Worm (Caenorhabditis elegans) whole organism, L1 larva: Measurements from ENCODE around the gene K06A9.2.

ENCODE experiments used
- C16A3.4 ChIP-seq: fragments of 150-350 bp; optimal IDR thresholded peaks from 2 replicates; lab custom pipeline; 2014; ENCODE audit warnings: missing biosample characterization, missing genetic modification characterization
- C34B4.2 ChIP-seq: sonication (generic microtip); optimal IDR thresholded peaks from 2 replicates; lab custom pipeline; 2017; ENCODE audit warnings: mild to moderate bottlenecking, missing genetic modification characterization, missing compliant biosample characterization
- F16B12.6 ChIP-seq: fragments of 150-350 bp; optimal IDR thresholded peaks from 2 replicates; lab custom pipeline; 2014; ENCODE audit warnings: missing biosample characterization, missing genetic modification characterization
- ama-1 ChIP-seq: fragments of 150-350 bp; optimal IDR thresholded peaks from 2 replicates; lab custom pipeline; 2014
- ceh-8 ChIP-seq: fragments of 200-800 bp; sonication (Bioruptor generic); optimal IDR thresholded peaks from 2 replicates; lab custom pipeline; 2018; ENCODE audit warnings: mild to moderate bottlenecking, missing genetic modification characterization, moderate library complexity, missing compliant biosample characterization
- ceh-82 ChIP-seq, 3 experiments: fragments of 150-350 bp in 1 of 3; sonication (generic microtip) in 2 of 3; optimal IDR thresholded peaks; 2 replicates each; lab custom pipeline; 2014 to 2017; ENCODE audit warnings: missing biosample characterization in 3 of 3, missing genetic modification characterization in 3 of 3
- ces-1 ChIP-seq: fragments of 150-350 bp; optimal IDR thresholded peaks from 2 replicates; lab custom pipeline; 2014; ENCODE audit warnings: missing biosample characterization, missing genetic modification reagents, missing genetic modification characterization
- dpl-1 ChIP-seq, 3 experiments: fragments of 150-350 bp in 2 of 3; sonication (generic microtip) in 1 of 3; optimal IDR thresholded peaks; 2 replicates each; lab custom pipeline; 2014 to 2017; ENCODE audit warnings: missing biosample characterization in 3 of 3, missing genetic modification characterization in 3 of 3, missing genetic modification reagents in 3 of 3
- dsc-1 ChIP-seq: sonication (generic microtip); optimal IDR thresholded peaks from 2 replicates; lab custom pipeline; 2016; ENCODE audit warnings: mild to moderate bottlenecking, missing genetic modification characterization, missing compliant biosample characterization
- efl-1 ChIP-seq, 4 experiments: fragments of 150-350 bp; optimal IDR thresholded peaks in 3 of 4; peaks in 1 of 4; 1 replicate in 1 of 4; 2 replicates in 3 of 4; lab custom pipeline; 2014; ENCODE audit warnings: missing biosample characterization in 2 of 4, missing genetic modification characterization in 2 of 4, missing genetic modification reagents in 2 of 4
- egl-13 ChIP-seq: sonication (generic microtip); optimal IDR thresholded peaks from 2 replicates; lab custom pipeline; 2016; ENCODE audit warnings: missing genotype, missing genetic modification reagents, missing genetic modification characterization, missing compliant biosample characterization
- elt-2 ChIP-seq: sonication (generic microtip); optimal IDR thresholded peaks from 2 replicates; lab custom pipeline; 2016; ENCODE audit warnings: missing genetic modification characterization, mild to moderate bottlenecking, inconsistent platforms, missing compliant biosample characterization, missing genetic modification reagents
- elt-3 ChIP-seq, 6 experiments: fragments of 150-350 bp in 1 of 6; sonication (generic microtip); optimal IDR thresholded peaks; 2 replicates each; lab custom pipeline; 2017 to 2018; ENCODE audit warnings: missing biosample characterization in 6 of 6, missing genetic modification characterization in 6 of 6, inconsistent platforms in 1 of 6
- fkh-10 ChIP-seq: sonication (generic microtip); optimal IDR thresholded peaks from 2 replicates; lab custom pipeline; 2017; ENCODE audit warnings: missing biosample characterization, missing genetic modification reagents, missing genetic modification characterization
- fkh-4 ChIP-seq: sonication (generic microtip); optimal IDR thresholded peaks from 2 replicates; lab custom pipeline; 2016; ENCODE audit warnings: missing compliant biosample characterization, missing genetic modification characterization, borderline replicate concordance
- fkh-8 ChIP-seq: sonication (generic microtip); optimal IDR thresholded peaks from 2 replicates; lab custom pipeline; 2016; ENCODE audit warnings: mild to moderate bottlenecking, missing genetic modification characterization, missing compliant biosample characterization
- fos-1 ChIP-seq: fragments of 150-350 bp; optimal IDR thresholded peaks from 2 replicates; lab custom pipeline; 2014; ENCODE audit warnings: missing biosample characterization, missing genetic modification characterization
- hlh-17 ChIP-seq: fragments of 200-800 bp; sonication (Bioruptor generic); optimal IDR thresholded peaks from 2 replicates; lab custom pipeline; 2018; ENCODE audit warnings: missing genetic modification characterization, mild to moderate bottlenecking, missing compliant biosample characterization, moderate library complexity, borderline replicate concordance
- isw-1 ChIP-seq: fragments of 200-800 bp; sonication (Bioruptor generic); IDR thresholded peaks from 2 replicates; pipeline ENCODE4 v1.3.6; 2022; ENCODE audit warnings: missing genetic modification characterization, missing compliant biosample characterization
- jun-1 ChIP-seq: fragments of 150-350 bp; optimal IDR thresholded peaks from 2 replicates; lab custom pipeline; 2014; ENCODE audit warnings: missing biosample characterization, missing genetic modification reagents, missing genetic modification characterization
- lin-13 ChIP-seq: fragments of 150-350 bp; optimal IDR thresholded peaks from 2 replicates; lab custom pipeline; 2014; ENCODE audit warnings: missing biosample characterization, missing genetic modification reagents, missing genetic modification characterization
- lin-14 ChIP-seq: fragments of 200-800 bp; sonication (Bioruptor generic); optimal IDR thresholded peaks from 2 replicates; lab custom pipeline; 2018; ENCODE audit warnings: mild to moderate bottlenecking, missing genetic modification characterization, moderate library complexity, missing compliant biosample characterization
- lin-35 ChIP-seq, 2 experiments: fragments of 150-350 bp; optimal IDR thresholded peaks; 2 replicates each; lab custom pipeline; 2014; ENCODE audit warnings: missing biosample characterization in 2 of 2, missing genetic modification characterization in 2 of 2, missing genetic modification reagents in 2 of 2
- lin-39 ChIP-seq: fragments of 150-350 bp; optimal IDR thresholded peaks from 2 replicates; lab custom pipeline; 2014; ENCODE audit warnings: missing biosample characterization, missing genetic modification reagents, missing genetic modification characterization
- lir-3 ChIP-seq: sonication (generic microtip); optimal IDR thresholded peaks from 2 replicates; lab custom pipeline; 2016; ENCODE audit warnings: mild to moderate bottlenecking, missing genetic modification characterization, moderate library complexity, missing compliant biosample characterization; ENCODE audit not compliant: poor library complexity
- mab-9 ChIP-seq: fragments of 200-800 bp; sonication (Bioruptor generic); IDR thresholded peaks from 2 replicates; pipeline ENCODE4 v1.3.6; 2022; ENCODE audit warnings: missing genetic modification reagents, missing genetic modification characterization, missing compliant biosample characterization
- mdl-1 ChIP-seq, 2 experiments: fragments of 150-350 bp; optimal IDR thresholded peaks; 2 replicates each; lab custom pipeline; 2014 to 2017; ENCODE audit warnings: missing biosample characterization in 2 of 2, missing genetic modification characterization in 2 of 2, inconsistent platforms in 1 of 2
- mef-2 ChIP-seq: fragments of 150-350 bp; optimal IDR thresholded peaks from 2 replicates; lab custom pipeline; 2014; ENCODE audit warnings: missing biosample characterization, missing genetic modification characterization
- mep-1 ChIP-seq: fragments of 150-350 bp; optimal IDR thresholded peaks from 2 replicates; lab custom pipeline; 2014; ENCODE audit warnings: missing biosample characterization, missing genetic modification characterization
- nhr-11 ChIP-seq: fragments of 150-350 bp; optimal IDR thresholded peaks from 2 replicates; lab custom pipeline; 2014; ENCODE audit warnings: missing biosample characterization, missing genetic modification characterization
- nhr-12 ChIP-seq: sonication (generic microtip); optimal IDR thresholded peaks from 2 replicates; lab custom pipeline; 2017; ENCODE audit warnings: missing biosample characterization, missing genetic modification characterization
- nhr-19 ChIP-seq: fragments of 200-800 bp; sonication (Bioruptor generic); conservative IDR thresholded peaks from 2 replicates; pipeline ENCODE4 v1.3.6; 2022; ENCODE audit warnings: missing genetic modification characterization, missing compliant biosample characterization
- nhr-20 ChIP-seq: sonication (generic microtip); optimal IDR thresholded peaks from 2 replicates; lab custom pipeline; 2016; ENCODE audit warnings: mild to moderate bottlenecking, missing genetic modification characterization, missing compliant biosample characterization
- nhr-47 ChIP-seq: sonication (generic microtip); optimal IDR thresholded peaks from 2 replicates; lab custom pipeline; 2016; ENCODE audit warnings: mild to moderate bottlenecking, missing genetic modification characterization, moderate library complexity, missing compliant biosample characterization
- nhr-71 ChIP-seq: sonication (generic microtip); optimal IDR thresholded peaks from 2 replicates; lab custom pipeline; 2016; ENCODE audit warnings: mild to moderate bottlenecking, missing genetic modification characterization, moderate library complexity, missing compliant biosample characterization
- nhr-84 ChIP-seq: sonication (generic microtip); optimal IDR thresholded peaks from 2 replicates; lab custom pipeline; 2017; ENCODE audit warnings: missing biosample characterization, missing genetic modification characterization
- nhr-85 ChIP-seq: sonication (generic microtip); peaks from one replicate; lab custom pipeline; 2016; ENCODE audit warnings: missing genetic modification characterization, inconsistent platforms, missing compliant biosample characterization
- nhr-90 ChIP-seq: sonication (generic microtip); optimal IDR thresholded peaks from 2 replicates; lab custom pipeline; 2016; ENCODE audit warnings: mild to moderate bottlenecking, missing genetic modification characterization, missing compliant biosample characterization; ENCODE audit not compliant: poor library complexity
- pax-3 ChIP-seq: fragments of 200-800 bp; sonication (Bioruptor generic); optimal IDR thresholded peaks from 2 replicates; lab custom pipeline; 2018; ENCODE audit warnings: mild to moderate bottlenecking, missing genetic modification characterization, moderate library complexity, missing compliant biosample characterization
- skn-1 ChIP-seq: fragments of 150-350 bp; optimal IDR thresholded peaks from 2 replicates; lab custom pipeline; 2014; ENCODE audit warnings: missing biosample characterization, missing genetic modification characterization
- snu-23 ChIP-seq: sonication (generic microtip); optimal IDR thresholded peaks from 2 replicates; lab custom pipeline; 2016; ENCODE audit warnings: missing genetic modification characterization, missing compliant biosample characterization
- sup-37 ChIP-seq: fragments of 200-800 bp; sonication (Bioruptor generic); optimal IDR thresholded peaks from 2 replicates; lab custom pipeline; 2018; ENCODE audit warnings: mild to moderate bottlenecking, missing genetic modification characterization, missing compliant biosample characterization
- swsn-7 ChIP-seq: sonication (generic microtip); optimal IDR thresholded peaks from 2 replicates; lab custom pipeline; 2016; ENCODE audit warnings: missing genetic modification characterization, missing compliant biosample characterization
- unc-130 ChIP-seq: fragments of 150-350 bp; optimal IDR thresholded peaks from 2 replicates; lab custom pipeline; 2017; ENCODE audit warnings: missing biosample characterization, missing genetic modification characterization, inconsistent platforms
- unc-86 ChIP-seq: sonication (generic microtip); optimal IDR thresholded peaks from 2 replicates; lab custom pipeline; 2016; ENCODE audit warnings: missing genetic modification characterization, missing compliant biosample characterization
- vab-15 ChIP-seq: sonication (generic microtip); optimal IDR thresholded peaks from 2 replicates; lab custom pipeline; 2017; ENCODE audit warnings: missing genotype, mild to moderate bottlenecking, missing genetic modification characterization, missing compliant biosample characterization
- xbp-1 ChIP-seq: sonication (generic microtip); optimal IDR thresholded peaks from 2 replicates; lab custom pipeline; 2016; ENCODE audit warnings: missing genetic modification characterization, missing compliant biosample characterization
- zag-1 ChIP-seq: fragments of 150-350 bp; optimal IDR thresholded peaks from 2 replicates; lab custom pipeline; 2014; ENCODE audit warnings: missing biosample characterization, missing genetic modification characterization
- zip-4 ChIP-seq: fragments of 200-800 bp; sonication (Bioruptor generic); optimal IDR thresholded peaks from 2 replicates; lab custom pipeline; 2018; ENCODE audit warnings: mild to moderate bottlenecking, missing genetic modification characterization, moderate library complexity, missing compliant biosample characterization

Gene K06A9.2

ce11 chrX:1503698-1504501, 32.3 kb upstream of the K06A9.2 start (continued):
- TF ChIP-seq hlh-17, result peak; percentile 90
- TF ChIP-seq fkh-8, result no peak
- TF ChIP-seq egl-13 (tag; lab: Kevin White, UChicago), result no peak
- TF ChIP-seq fkh-4 (tag; lab: Kevin White, UChicago), result no peak
- no peak for TF ChIP-seq nhr-84 (tag; lab: Kevin White, UChicago)
- TF ChIP-seq C34B4.2 (tag; lab: Kevin White, UChicago), result peak; percentile 7
- peak; percentile 47 for TF ChIP-seq lin-14 (GFP tag; lab: Kevin White, UChicago)
- no peak for TF ChIP-seq zag-1 (tag; lab: Kevin White, UChicago)
- no peak for TF ChIP-seq fos-1 (tag; lab: Kevin White, UChicago)
- TF ChIP-seq ceh-8 (GFP tag; lab: Kevin White, UChicago), result no peak
- TF ChIP-seq nhr-11 (tag; lab: Kevin White, UChicago), result peak; percentile 35
- TF ChIP-seq lir-3, result peak; percentile 44
- TF ChIP-seq nhr-47, result peak; percentile 61
- TF ChIP-seq ceh-82 (tag; optimal IDR thresholded peaks at IDR 0.05; lab: Kevin White, UChicago), result peak in 1 of 3 experiments; percentile 16
- TF ChIP-seq jun-1 (tag; lab: Kevin White, UChicago), result peak; percentile 38
- TF ChIP-seq xbp-1, result peak; percentile 3
- peak; percentile 84 for TF ChIP-seq pax-3 (tag; lab: Kevin White, UChicago)
- TF ChIP-seq efl-1 (optimal IDR thresholded peaks at IDR 0.05; lab: Kevin White, UChicago), result no peak
- peak in 1 of 2 experiments; percentile 93 for TF ChIP-seq efl-1 (GFP tag; optimal IDR thresholded peaks at IDR 0.05 in 1 of 2; lab: Kevin White, UChicago)
- TF ChIP-seq sup-37 (GFP tag; lab: Kevin White, UChicago), result no peak
- TF ChIP-seq swsn-7, result peak; percentile 32
- TF ChIP-seq mdl-1 (tag; optimal IDR thresholded peaks at IDR 0.05; lab: Kevin White, UChicago), result no peak
- TF ChIP-seq nhr-19 (GFP tag; lab: Robert Waterston, UW), result peak; percentile 79
- TF ChIP-seq mef-2, result no peak
- peak in 1 of 2 experiments; percentile 73 for TF ChIP-seq lin-35 (GFP tag; optimal IDR thresholded peaks at IDR 0.05; lab: Kevin White, UChicago)
- peak; percentile 72 for TF ChIP-seq snu-23
- peak; percentile 47 for TF ChIP-seq zip-4 (GFP tag; lab: Kevin White, UChicago)
- TF ChIP-seq nhr-85, result peak; percentile 85
- TF ChIP-seq nhr-71 (tag; lab: Kevin White, UChicago), result peak; percentile 81
- peak; percentile 38 for TF ChIP-seq elt-2
- no peak for TF ChIP-seq nhr-12
- TF ChIP-seq skn-1 (tag; lab: Kevin White, UChicago), result peak; percentile 94
- TF ChIP-seq C16A3.4 (tag; lab: Kevin White, UChicago), result peak; percentile 69
- peak; percentile 53 for TF ChIP-seq lin-39
- peak; percentile 77 for TF ChIP-seq vab-15 (tag; lab: Kevin White, UChicago)
- peak; percentile 25; the same call in 1 of the 2 replicates for TF ChIP-seq isw-1 (GFP tag; lab: Robert Waterston, UW)
- peak; percentile 56 for TF ChIP-seq unc-130 (tag; lab: Kevin White, UChicago)
- TF ChIP-seq dpl-1 (GFP tag; optimal IDR thresholded peaks at IDR 0.05; lab: Kevin White, UChicago), result peak in 2 of 3 experiments; percentile 1 to 11
- no peak for TF ChIP-seq ces-1
- peak; percentile 94 for TF ChIP-seq ama-1 (lab: Kevin White, UChicago)
- no peak for TF ChIP-seq unc-86
- peak; percentile 83 for TF ChIP-seq mep-1
- peak in 2 of 6 experiments; percentile 60 to 87 for TF ChIP-seq elt-3 (tag; optimal IDR thresholded peaks at IDR 0.05; lab: Kevin White, UChicago)
- TF ChIP-seq nhr-20 (tag; lab: Kevin White, UChicago), result peak; percentile 62
- no peak for TF ChIP-seq fkh-10 (GFP tag; lab: Kevin White, UChicago)
- TF ChIP-seq F16B12.6 (tag; lab: Kevin White, UChicago), result no peak
- no peak for TF ChIP-seq dsc-1 (tag; lab: Kevin White, UChicago)
- TF ChIP-seq nhr-90 (tag; lab: Kevin White, UChicago), result peak; percentile 80
- TF ChIP-seq mab-9 (GFP tag; lab: Robert Waterston, UW), result peak; percentile 89
- peak; percentile 74 for TF ChIP-seq lin-13 (GFP tag; lab: Kevin White, UChicago)
